Worm (Caenorhabditis elegans) whole organism, L4 larva: ENCODE data around the gene clec-232.

Experiments
- D1046.2 ChIP-seq: fragments of 200-800 bp; sonication (Bioruptor generic); IDR thresholded peaks from 2 replicates; pipeline ENCODE4 v1.3.6; 2022; ENCODE audit warnings: missing genetic modification characterization, missing compliant biosample characterization
- F26F4.8 ChIP-seq: fragments of 200-800 bp; sonication (Bioruptor generic); conservative IDR thresholded peaks from 2 replicates; pipeline ENCODE4 v1.3.6; 2022; ENCODE audit warnings: missing genetic modification characterization, missing compliant biosample characterization
- F37D6.2 ChIP-seq: sonication (generic microtip); optimal IDR thresholded peaks from 2 replicates; lab custom pipeline; 2016; ENCODE audit warnings: mild to moderate bottlenecking, missing genetic modification characterization, missing compliant biosample characterization
- T26A8.4 ChIP-seq: fragments of 200-800 bp; sonication (Bioruptor generic); IDR thresholded peaks from 2 replicates; pipeline ENCODE4 v1.3.6; 2022; ENCODE audit warnings: missing genetic modification characterization, missing compliant biosample characterization
- Y48G9A.11 ChIP-seq: fragments of 200-800 bp; sonication (Bioruptor generic); IDR thresholded peaks from 2 replicates; pipeline ENCODE4 v1.3.6; 2022; ENCODE audit warnings: missing genetic modification reagents, missing genetic modification characterization, missing compliant biosample characterization
- Y75B8A.6 ChIP-seq: fragments of 200-800 bp; sonication (Bioruptor generic); IDR thresholded peaks from 2 replicates; pipeline ENCODE4 v1.3.6; 2022; ENCODE audit warnings: missing genetic modification reagents, missing genetic modification characterization, missing compliant biosample characterization
- ZK337.2 ChIP-seq: fragments of 200-800 bp; sonication (Bioruptor generic); IDR thresholded peaks from 2 replicates; pipeline ENCODE4 v1.3.6; 2022; ENCODE audit warnings: missing genetic modification reagents, missing genetic modification characterization, missing compliant biosample characterization
- attf-4 ChIP-seq: sonication (generic microtip); optimal IDR thresholded peaks from 3 replicates; lab custom pipeline; 2017; ENCODE audit warnings: missing biosample characterization, missing genetic modification characterization
- ceh-20 ChIP-seq: fragments of 200-800 bp; sonication (Bioruptor generic); IDR thresholded peaks from 2 replicates; pipeline ENCODE4 v1.3.6; 2022; ENCODE audit warnings: missing genetic modification reagents, missing genetic modification characterization, missing compliant biosample characterization
- ceh-28 ChIP-seq: fragments of 150-350 bp; optimal IDR thresholded peaks from 2 replicates; lab custom pipeline; 2014; ENCODE audit warnings: missing biosample characterization, missing genetic modification reagents, missing genetic modification characterization
- dmd-6 ChIP-seq: fragments of 200-800 bp; sonication (Bioruptor generic); IDR thresholded peaks from 2 replicates; pipeline ENCODE4 v1.3.6; 2022; ENCODE audit warnings: missing genetic modification reagents, missing genetic modification characterization, missing compliant biosample characterization
- dmd-8 ChIP-seq: fragments of 200-800 bp; sonication (Bioruptor generic); IDR thresholded peaks from 2 replicates; pipeline ENCODE4 v1.3.6; 2022; ENCODE audit warnings: missing genetic modification characterization, missing compliant biosample characterization
- dmd-9 ChIP-seq: fragments of 200-800 bp; sonication (Bioruptor generic); IDR thresholded peaks from 2 replicates; pipeline ENCODE4 v1.3.6; 2022; ENCODE audit warnings: missing genetic modification reagents, missing genetic modification characterization, missing compliant biosample characterization
- dve-1 ChIP-seq: sonication (generic microtip); optimal IDR thresholded peaks from 2 replicates; lab custom pipeline; 2017; ENCODE audit warnings: antibody characterized with exemption, mild to moderate bottlenecking, missing genetic modification characterization, missing compliant biosample characterization; ENCODE audit not compliant: insufficient read depth
- hif-1 ChIP-seq, 2 experiments: sonication (generic microtip); optimal IDR thresholded peaks; 2 replicates each; lab custom pipeline; 2016 to 2017; ENCODE audit warnings: missing compliant biosample characterization in 2 of 2, missing genetic modification characterization in 2 of 2, missing genetic modification reagents in 2 of 2, missing genotype in 2 of 2, mild to moderate bottlenecking in 1 of 2
- jun-1 ChIP-seq: fragments of 150-350 bp; optimal IDR thresholded peaks from 2 replicates; lab custom pipeline; 2014; ENCODE audit warnings: missing biosample characterization, missing genetic modification reagents, missing genetic modification characterization
- lin-13 ChIP-seq: fragments of 150-350 bp; optimal IDR thresholded peaks from 2 replicates; lab custom pipeline; 2014; ENCODE audit warnings: missing biosample characterization, missing genetic modification reagents, missing genetic modification characterization
- lin-29 ChIP-seq: fragments of 200-800 bp; sonication (Bioruptor generic); IDR thresholded peaks from 2 replicates; pipeline ENCODE4 v1.3.6; 2022; ENCODE audit warnings: missing genetic modification reagents, missing genetic modification characterization, missing compliant biosample characterization
- madf-5 ChIP-seq, 2 experiments: fragments of 200-800 bp; sonication (Bioruptor generic); IDR thresholded peaks; 2 replicates each; pipeline ENCODE4 v1.3.6; 2022; ENCODE audit warnings: missing compliant biosample characterization in 2 of 2, missing genetic modification characterization in 2 of 2
- mdt-29 ChIP-seq: fragments of 200-800 bp; sonication (Bioruptor generic); IDR thresholded peaks from 2 replicates; pipeline ENCODE4 v1.3.6; 2022; ENCODE audit warnings: missing genetic modification reagents, missing genetic modification characterization, missing compliant biosample characterization
- mxl-2 ChIP-seq: fragments of 200-800 bp; sonication (Bioruptor generic); conservative IDR thresholded peaks from 2 replicates; pipeline ENCODE4 v1.3.6; 2022; ENCODE audit warnings: missing genetic modification reagents, missing genetic modification characterization, missing compliant biosample characterization
- nhr-11 ChIP-seq: fragments of 150-350 bp; optimal IDR thresholded peaks from 2 replicates; lab custom pipeline; 2014; ENCODE audit warnings: missing biosample characterization, missing genetic modification characterization
- nhr-111 ChIP-seq: fragments of 200-800 bp; sonication (Bioruptor generic); optimal IDR thresholded peaks from 2 replicates; lab custom pipeline; 2018; ENCODE audit warnings: mild to moderate bottlenecking, missing genetic modification characterization, missing compliant biosample characterization
- nhr-25 ChIP-seq: sonication (generic microtip); optimal IDR thresholded peaks from 2 replicates; lab custom pipeline; 2017; ENCODE audit warnings: missing genetic modification characterization, mild to moderate bottlenecking, missing compliant biosample characterization, antibody characterized with exemption, moderate library complexity, borderline replicate concordance; ENCODE audit not compliant: insufficient read depth
- nhr-28 ChIP-seq: fragments of 150-350 bp; optimal IDR thresholded peaks from 2 replicates; lab custom pipeline; 2014; ENCODE audit warnings: missing biosample characterization, missing genetic modification characterization
- nhr-77 ChIP-seq: fragments of 150-350 bp; optimal IDR thresholded peaks from 2 replicates; lab custom pipeline; 2014; ENCODE audit warnings: missing biosample characterization, missing genetic modification characterization
- pqm-1 ChIP-seq: sonication (generic microtip); optimal IDR thresholded peaks from 2 replicates; lab custom pipeline; 2017; ENCODE audit warnings: missing biosample characterization, missing genetic modification characterization
- rbr-2 ChIP-seq: sonication (generic microtip); optimal IDR thresholded peaks from 2 replicates; lab custom pipeline; 2016; ENCODE audit warnings: missing genotype, missing genetic modification characterization, missing compliant biosample characterization
- sdz-12 ChIP-seq: fragments of 200-800 bp; sonication (Bioruptor generic); optimal IDR thresholded peaks from 2 replicates; lab custom pipeline; 2018; ENCODE audit warnings: mild to moderate bottlenecking, missing genetic modification characterization, missing compliant biosample characterization
- skn-1 ChIP-seq: fragments of 150-350 bp; optimal IDR thresholded peaks from 2 replicates; lab custom pipeline; 2014; ENCODE audit warnings: missing biosample characterization, missing genetic modification characterization
- tag-97 ChIP-seq: fragments of 200-800 bp; sonication (Bioruptor generic); IDR thresholded peaks from 2 replicates; pipeline ENCODE4 v1.3.6; 2022; ENCODE audit warnings: missing genetic modification characterization, missing compliant biosample characterization
- unc-39 ChIP-seq: sonication (generic microtip); optimal IDR thresholded peaks from 2 replicates; lab custom pipeline; 2017; ENCODE audit warnings: missing biosample characterization, missing genetic modification characterization
- unc-62 ChIP-seq, 3 experiments: fragments of 150-350 bp in 1 of 3; sonication (generic microtip); optimal IDR thresholded peaks in 2 of 3; peaks in 1 of 3; 1 replicate in 1 of 3; 2 replicates in 2 of 3; lab custom pipeline; 2014 to 2017; ENCODE audit warnings: missing biosample characterization in 3 of 3, missing genetic modification characterization in 3 of 3, missing genetic modification reagents in 3 of 3, missing genotype in 1 of 3
- zfp-3 ChIP-seq: fragments of 200-800 bp; sonication (Bioruptor generic); conservative IDR thresholded peaks from 2 replicates; pipeline ENCODE4 v1.3.6; 2022; ENCODE audit warnings: missing genetic modification reagents, missing genetic modification characterization, missing compliant biosample characterization
- zip-2 ChIP-seq: fragments of 150-350 bp; optimal IDR thresholded peaks from 2 replicates; lab custom pipeline; 2014; ENCODE audit warnings: missing biosample characterization, missing genetic modification characterization
- ztf-7 ChIP-seq: fragments of 150-350 bp; optimal IDR thresholded peaks from 2 replicates; lab custom pipeline; 2014; ENCODE audit warnings: missing biosample characterization, missing genetic modification characterization

Gene clec-232

ce11 chrV:16000433-16000832, 24.5 kb downstream of the clec-232 start, which contains the start of gene nhr-50 (continued):
- TF ChIP-seq nhr-77 (tag; lab: Kevin White, UChicago) (peak; percentile 66), nhr-28 (tag; lab: Kevin White, UChicago) (peak; percentile 67), dve-1 (tag; lab: Kevin White, UChicago) (peak; percentile 85), skn-1 (tag; lab: Kevin White, UChicago) (no peak), Y48G9A.11 (GFP tag; lab: Robert Waterston, UW) (no peak), rbr-2 (no peak), jun-1 (peak; percentile 18), nhr-11 (no peak)
- TF ChIP-seq, all 104 proteins: peak for 17

- TF ChIP-seq dmd-9 (GFP tag; lab: Robert Waterston, UW) (no peak), unc-62 (GFP tag; optimal IDR thresholded peaks at IDR 0.05 in 1 of 2; lab: Kevin White, UChicago) (no peak), unc-62 (tag; optimal IDR thresholded peaks at IDR 0.05; lab: Kevin White, UChicago) (no peak), skn-1 (tag; lab: Kevin White, UChicago) (no peak), ZK337.2 (GFP tag; lab: Robert Waterston, UW) (no peak), Y75B8A.6 (GFP tag; lab: Robert Waterston, UW) (no peak), nhr-28 (tag; lab: Kevin White, UChicago) (no peak), mdt-29 (GFP tag; lab: Robert Waterston, UW) (no peak), F26F4.8 (GFP tag; lab: Robert Waterston, UW) (no peak), hif-1 (tag; optimal IDR thresholded peaks at IDR 0.05; lab: Kevin White, UChicago) (no peak), dmd-8 (GFP tag; lab: Robert Waterston, UW) (no peak), ceh-20 (no peak)
Measured at ce11 chrV:16002288-16002687, 26.3 kb downstream of the clec-232 start, which contains the start of gene nhr-63. Gene nhr-63 (plus strand): TSS chrV:16002588.

- TF ChIP-seq sdz-12 (GFP tag; lab: Kevin White, UChicago): no peak
- TF ChIP-seq lin-29 (GFP tag; lab: Robert Waterston, UW): no peak
- no peak for TF ChIP-seq hif-1 (tag; optimal IDR thresholded peaks at IDR 0.05; lab: Kevin White, UChicago)
- no peak for TF ChIP-seq zfp-3 (GFP tag; lab: Robert Waterston, UW)
- no peak for TF ChIP-seq madf-5 (GFP tag; IDR thresholded peaks at IDR 0.05; lab: Robert Waterston, UW)
- TF ChIP-seq nhr-111 (GFP tag; lab: Kevin White, UChicago): no peak
Measured at ce11 chrV:16007505-16007904, 31.6 kb downstream of the clec-232 start, which contains the start of gene str-231. Gene str-231 (minus strand): TSS chrV:16007605.

DNA sequence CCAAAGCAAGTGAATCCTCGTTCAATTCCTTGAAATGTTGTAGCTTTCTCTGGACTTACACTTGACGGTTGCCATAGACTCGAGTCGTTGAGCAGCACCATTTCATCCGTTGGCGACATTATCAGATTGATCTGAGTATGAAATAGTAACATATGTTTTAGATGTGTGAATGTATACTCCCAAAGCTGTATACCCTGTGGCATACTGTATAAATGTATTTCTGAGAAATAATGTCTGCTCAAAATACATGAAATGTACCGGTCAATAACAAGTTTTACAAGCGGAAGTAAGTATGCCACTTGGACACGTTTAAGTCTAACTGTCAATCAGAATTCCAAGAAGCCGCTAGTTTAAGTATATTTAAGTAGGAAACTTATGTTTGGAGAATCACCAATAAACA, 33.6 kb downstream of the clec-232 start, which contains the start of gene str-233:
TSS of gene str-233 (minus strand) at position 101 of the 400 bp plus-strand sequence.
- no peak for TF ChIP-seq mxl-2
- no peak for TF ChIP-seq rbr-2
- TF ChIP-seq pqm-1: no peak
- TF ChIP-seq lin-13: no peak
- TF ChIP-seq ceh-20: no peak
- TF ChIP-seq tag-97 (GFP tag; lab: Robert Waterston, UW): no peak
- TF ChIP-seq dmd-6 (GFP tag; lab: Robert Waterston, UW): no peak
- no peak for TF ChIP-seq zfp-3 (GFP tag; lab: Robert Waterston, UW)
- no peak for TF ChIP-seq F37D6.2
- no peak for TF ChIP-seq nhr-25 (tag; lab: Kevin White, UChicago)
- no peak for TF ChIP-seq Y48G9A.11 (GFP tag; lab: Robert Waterston, UW)
- no peak for TF ChIP-seq ceh-28
- no peak for TF ChIP-seq ztf-7 (tag; lab: Kevin White, UChicago)
- TF ChIP-seq T26A8.4 (GFP tag; lab: Robert Waterston, UW): no peak
- TF ChIP-seq D1046.2 (GFP tag; lab: Robert Waterston, UW): no peak
- no peak for TF ChIP-seq attf-4 (tag; lab: Kevin White, UChicago)
- no peak for TF ChIP-seq unc-39
- no peak for TF ChIP-seq zip-2 (tag; lab: Kevin White, UChicago)
- TF ChIP-seq, all 104 proteins: peak for 0
